Fruit fly (Drosophila melanogaster) whole organism, prepupa: ENCODE results near the gene CG10055.

ENCODE experiments used
- Blimp-1 ChIP-seq: fragments of 200-800 bp; sonication (Bioruptor generic); optimal IDR thresholded peaks from 3 replicates; lab custom pipeline; 2017; ENCODE audit warnings: missing biosample characterization, missing genetic modification characterization, mild to moderate bottlenecking, moderate library complexity, missing genetic modification reagents
- CG10631 ChIP-seq: fragments of 200-800 bp; sonication (Bioruptor generic); optimal IDR thresholded peaks from 2 replicates; lab custom pipeline; 2016; ENCODE audit warnings: missing biosample characterization, missing genetic modification characterization
- CG11762 ChIP-seq: fragments of 200-800 bp; sonication (Bioruptor generic); optimal IDR thresholded peaks from 3 replicates; lab custom pipeline; 2016; ENCODE audit warnings: missing biosample characterization, missing genetic modification characterization; ENCODE audit not compliant: insufficient read depth
- CG11902 ChIP-seq: fragments of 200-800 bp; sonication (Bioruptor generic); optimal IDR thresholded peaks from 3 replicates; lab custom pipeline; 2016; ENCODE audit warnings: missing biosample characterization, missing genetic modification characterization
- CG15336 ChIP-seq: fragments of 200-800 bp; sonication (Bioruptor generic); IDR thresholded peaks from 2 replicates; pipeline ENCODE4 v1.3.6; 2022; ENCODE audit warnings: missing biosample characterization, missing genetic modification characterization
- CG1621 ChIP-seq: fragments of 200-800 bp; sonication (Bioruptor generic); optimal IDR thresholded peaks from 3 replicates; lab custom pipeline; 2018; ENCODE audit warnings: missing biosample characterization, mild to moderate bottlenecking, missing genetic modification characterization
- CG16779 ChIP-seq: fragments of 200-800 bp; sonication (Bioruptor generic); optimal IDR thresholded peaks from 3 replicates; lab custom pipeline; 2017; ENCODE audit warnings: missing biosample characterization, mild to moderate bottlenecking, missing genetic modification characterization
- CG3032 ChIP-seq: fragments of 200-800 bp; optimal IDR thresholded peaks from 2 replicates; lab custom pipeline; 2019; ENCODE audit warnings: missing biosample characterization, mild to moderate bottlenecking, missing genetic modification characterization, moderate library complexity
- CG31627 ChIP-seq: fragments of 200-800 bp; sonication (Bioruptor generic); optimal IDR thresholded peaks from 3 replicates; lab custom pipeline; 2016; ENCODE audit warnings: missing biosample characterization, missing genetic modification characterization
- CG4318 ChIP-seq: fragments of 200-800 bp; sonication (Bioruptor generic); optimal IDR thresholded peaks from 3 replicates; lab custom pipeline; 2017; ENCODE audit warnings: missing biosample characterization, mild to moderate bottlenecking, missing genetic modification characterization
- CG6163 ChIP-seq: fragments of 200-800 bp; sonication (Bioruptor generic); IDR thresholded peaks from 3 replicates; pipeline ENCODE4 v1.3.6; 2022; ENCODE audit warnings: missing biosample characterization, missing genetic modification characterization
- CG6792 ChIP-seq: fragments of 200-800 bp; sonication (Bioruptor generic); optimal IDR thresholded peaks from 3 replicates; lab custom pipeline; 2016; ENCODE audit warnings: missing biosample characterization, missing genetic modification characterization
- CG6808 ChIP-seq: fragments of 200-800 bp; sonication (Bioruptor generic); optimal IDR thresholded peaks from 3 replicates; lab custom pipeline; 2017; ENCODE audit warnings: missing biosample characterization, missing genetic modification characterization, mild to moderate bottlenecking, moderate library complexity, missing genetic modification reagents
- CG6854 ChIP-seq: fragments of 200-800 bp; sonication (Bioruptor generic); optimal IDR thresholded peaks from 2 replicates; lab custom pipeline; 2017; ENCODE audit warnings: missing biosample characterization, mild to moderate bottlenecking, missing genetic modification characterization
- CG7368 ChIP-seq: fragments of 200-800 bp; sonication (Bioruptor generic); optimal IDR thresholded peaks from 3 replicates; lab custom pipeline; 2016; ENCODE audit warnings: missing biosample characterization, missing genetic modification characterization
- CG8119 ChIP-seq: fragments of 200-800 bp; sonication (Bioruptor generic); IDR thresholded peaks from 3 replicates; pipeline ENCODE4 v1.3.6; 2022; ENCODE audit warnings: missing biosample characterization, missing genetic modification characterization
- CG8319 ChIP-seq: fragments of 200-800 bp; sonication (Bioruptor generic); optimal IDR thresholded peaks from 3 replicates; lab custom pipeline; 2016; ENCODE audit warnings: missing biosample characterization, missing genetic modification characterization
- CG8632 ChIP-seq: fragments of 200-800 bp; sonication (Bioruptor generic); optimal IDR thresholded peaks from 3 replicates; lab custom pipeline; 2016; ENCODE audit warnings: missing biosample characterization, missing genetic modification characterization
- Eip78C ChIP-seq: fragments of 200-800 bp; sonication (Bioruptor generic); peaks from one replicate; lab custom pipeline; 2016; ENCODE audit warnings: missing biosample characterization, missing genetic modification characterization
- Ets21C ChIP-seq: fragments of 200-800 bp; sonication (Bioruptor generic); optimal IDR thresholded peaks from 3 replicates; lab custom pipeline; 2016; ENCODE audit warnings: missing biosample characterization, missing genetic modification characterization
- Ets96B ChIP-seq: fragments of 200-800 bp; optimal IDR thresholded peaks from 2 replicates; lab custom pipeline; 2019; ENCODE audit warnings: missing biosample characterization, mild to moderate bottlenecking, missing genetic modification characterization, moderate library complexity
- Gug ChIP-seq: fragments of 200-800 bp; sonication (Bioruptor generic); IDR thresholded peaks from 2 replicates; pipeline ENCODE4 v1.3.6; 2022; ENCODE audit warnings: missing biosample characterization, missing genetic modification characterization
- Hr4 ChIP-seq: fragments of 200-800 bp; sonication (Bioruptor generic); optimal IDR thresholded peaks from 3 replicates; lab custom pipeline; 2016; ENCODE audit warnings: missing biosample characterization, missing genetic modification characterization
- Lpt ChIP-seq: fragments of 200-800 bp; sonication (Bioruptor generic); optimal IDR thresholded peaks from 3 replicates; lab custom pipeline; 2016; ENCODE audit warnings: missing biosample characterization, missing genetic modification characterization
- OdsH ChIP-seq: fragments of 200-800 bp; sonication (Bioruptor generic); optimal IDR thresholded peaks from 3 replicates; lab custom pipeline; 2016; ENCODE audit warnings: missing biosample characterization, missing genetic modification characterization
- Sox102F ChIP-seq: fragments of 200-800 bp; sonication (Bioruptor generic); optimal IDR thresholded peaks from 2 replicates; lab custom pipeline; 2016; ENCODE audit warnings: missing biosample characterization, mild to moderate bottlenecking, missing genetic modification characterization
- Sox14 ChIP-seq: fragments of 200-800 bp; sonication (Bioruptor generic); optimal IDR thresholded peaks from 3 replicates; lab custom pipeline; 2016; ENCODE audit warnings: missing biosample characterization, missing genetic modification characterization
- Sox15 ChIP-seq: fragments of 200-800 bp; sonication (Bioruptor generic); optimal IDR thresholded peaks from 3 replicates; lab custom pipeline; 2016; ENCODE audit warnings: missing biosample characterization, missing genetic modification characterization
- acj6 ChIP-seq: fragments of 200-800 bp; sonication (Bioruptor generic); optimal IDR thresholded peaks from 3 replicates; lab custom pipeline; 2016; ENCODE audit warnings: missing biosample characterization, missing genetic modification characterization
- cyc ChIP-seq: fragments of 200-800 bp; sonication (Bioruptor generic); optimal IDR thresholded peaks from 3 replicates; lab custom pipeline; 2016; ENCODE audit warnings: missing biosample characterization, missing genetic modification characterization
- dac ChIP-seq: fragments of 200-800 bp; sonication (Bioruptor generic); optimal IDR thresholded peaks from 2 replicates; lab custom pipeline; 2017; ENCODE audit warnings: missing biosample characterization, mild to moderate bottlenecking, missing genetic modification characterization
- dsx ChIP-seq: fragments of 200-800 bp; optimal IDR thresholded peaks from 3 replicates; lab custom pipeline; 2019; ENCODE audit warnings: missing biosample characterization, mild to moderate bottlenecking, missing genetic modification characterization, moderate library complexity; ENCODE audit not compliant: poor library complexity, severe bottlenecking
- eg ChIP-seq: fragments of 200-800 bp; sonication (Bioruptor generic); IDR thresholded peaks from 3 replicates; pipeline ENCODE4 v1.3.6; 2022; ENCODE audit warnings: missing biosample characterization, missing genetic modification characterization
- fd85E ChIP-seq: fragments of 200-800 bp; sonication (Bioruptor generic); optimal IDR thresholded peaks from 3 replicates; lab custom pipeline; 2016; ENCODE audit warnings: missing biosample characterization, missing genetic modification characterization
- fkh ChIP-seq: fragments of 200-800 bp; sonication (Bioruptor generic); optimal IDR thresholded peaks from 3 replicates; lab custom pipeline; 2017; ENCODE audit warnings: missing biosample characterization, mild to moderate bottlenecking, missing genetic modification characterization, moderate library complexity
- lz ChIP-seq: fragments of 200-800 bp; sonication (Bioruptor generic); optimal IDR thresholded peaks from 3 replicates; lab custom pipeline; 2016; ENCODE audit warnings: missing biosample characterization, missing genetic modification characterization
- pdm3 ChIP-seq: fragments of 200-800 bp; sonication (Bioruptor generic); optimal IDR thresholded peaks from 3 replicates; lab custom pipeline; 2016; ENCODE audit warnings: missing biosample characterization, missing genetic modification characterization
- spab ChIP-seq: fragments of 200-800 bp; sonication (Bioruptor generic); optimal IDR thresholded peaks from 2 replicates; lab custom pipeline; 2017; ENCODE audit warnings: missing biosample characterization, mild to moderate bottlenecking, missing genetic modification characterization, missing genetic modification reagents
- ss ChIP-seq, 2 experiments: fragments of 200-800 bp; sonication (Bioruptor generic); optimal IDR thresholded peaks; 2 replicates in 1 of 2; 3 replicates in 1 of 2; lab custom pipeline; 2017 to 2018; ENCODE audit warnings: mild to moderate bottlenecking in 2 of 2, missing biosample characterization in 2 of 2, missing genetic modification characterization in 2 of 2, moderate library complexity in 1 of 2
- svp ChIP-seq: fragments of 200-800 bp; sonication (Bioruptor generic); peaks from one replicate; lab custom pipeline; 2016; ENCODE audit warnings: missing biosample characterization, missing genetic modification characterization
- vri ChIP-seq: fragments of 200-800 bp; sonication (Bioruptor generic); optimal IDR thresholded peaks from 3 replicates; lab custom pipeline; 2016; ENCODE audit warnings: missing biosample characterization, mild to moderate bottlenecking, missing genetic modification characterization

Gene CG10055

dm6 chr3R:7187093-7187912 is 830 bp upstream of the CG10055 start (continued):
- TF ChIP-seq fd85E (GFP tag; lab: Kevin White, UChicago) (no peak), CG10631 (GFP tag; lab: Kevin White, UChicago) (peak; percentile 43), Sox14 (GFP tag; lab: Kevin White, UChicago) (peak; percentile 9), CG31627 (GFP tag; lab: Kevin White, UChicago) (no peak), Ets21C (GFP tag; lab: Kevin White, UChicago) (peak; percentile 0), dsx (GFP tag; lab: Kevin White, UChicago) (no peak), CG8119 (no peak), spab (GFP tag; lab: Kevin White, UChicago) (peak; percentile 5), dac (GFP tag; lab: Kevin White, UChicago) (no peak), acj6 (peak; percentile 46), pdm3 (GFP tag; lab: Kevin White, UChicago) (peak; percentile 45), cyc (GFP tag; lab: Kevin White, UChicago) (peak; percentile 10), CG6163 (no peak), Lpt (GFP tag; lab: Kevin White, UChicago) (peak; percentile 3)

- no peak for TF ChIP-seq svp
- no peak for TF ChIP-seq Gug (GFP tag; lab: Robert Waterston, UW)
- TF ChIP-seq CG8319, result no peak
- TF ChIP-seq Sox15 (GFP tag; lab: Kevin White, UChicago), result no peak
- peak; percentile 81 for TF ChIP-seq dsx (GFP tag; lab: Kevin White, UChicago)
- TF ChIP-seq CG6808, result no peak
- TF ChIP-seq CG1621 (tag; lab: Kevin White, UChicago), result peak; percentile 71
- TF ChIP-seq ss (GFP tag; optimal IDR thresholded peaks at IDR 0.05; lab: Kevin White, UChicago), result peak in 1 of 2 experiments; percentile 33
Observed at dm6 chr3R:7174755-7175154, 11.7 kb downstream of the CG10055 start.

- TF ChIP-seq CG6854 (GFP tag; lab: Kevin White, UChicago), result peak; percentile 9
- peak; percentile 4 for TF ChIP-seq Eip78C (GFP tag; lab: Kevin White, UChicago)
- no peak for TF ChIP-seq Ets21C (GFP tag; lab: Kevin White, UChicago)
- no peak for TF ChIP-seq CG8632 (GFP tag; lab: Kevin White, UChicago)
- TF ChIP-seq CG31627 (GFP tag; lab: Kevin White, UChicago), result no peak
- peak; percentile 82 for TF ChIP-seq vri (GFP tag; lab: Kevin White, UChicago)
- TF ChIP-seq CG11902 (GFP tag; lab: Kevin White, UChicago), result no peak
- no peak for TF ChIP-seq CG15336
Observed at dm6 chr3R:7172978-7173377, 13.5 kb downstream of the CG10055 start.

- peak; percentile 81 for TF ChIP-seq CG6808
- peak; percentile 34 for TF ChIP-seq CG7368 (GFP tag; lab: Kevin White, UChicago)
- peak; percentile 69 for TF ChIP-seq OdsH (GFP tag; lab: Kevin White, UChicago)
- TF ChIP-seq Blimp-1, result no peak
- TF ChIP-seq CG16779 (tag; lab: Kevin White, UChicago), result peak; percentile 55
- no peak for TF ChIP-seq eg (GFP tag; lab: Robert Waterston, UW)
- TF ChIP-seq pdm3 (GFP tag; lab: Kevin White, UChicago), result peak; percentile 71
- TF ChIP-seq ss (GFP tag; optimal IDR thresholded peaks at IDR 0.05; lab: Kevin White, UChicago), result peak; percentile 86 to 87
- TF ChIP-seq lz, result peak; percentile 52
- TF ChIP-seq fkh (GFP tag; lab: Kevin White, UChicago), result no peak
- peak; percentile 86 for TF ChIP-seq CG3032
- peak; percentile 53 for TF ChIP-seq Lpt (GFP tag; lab: Kevin White, UChicago)
- TF ChIP-seq CG4318 (GFP tag; lab: Kevin White, UChicago), result no peak
- TF ChIP-seq CG11902 (GFP tag; lab: Kevin White, UChicago), result no peak
- peak; percentile 14 for TF ChIP-seq Ets21C (GFP tag; lab: Kevin White, UChicago)
- TF ChIP-seq Hr4, result peak; percentile 47
- TF ChIP-seq CG6792 (GFP tag; lab: Kevin White, UChicago), result peak; percentile 47
- TF ChIP-seq dsx (GFP tag; lab: Kevin White, UChicago), result peak; percentile 83
- TF ChIP-seq dac (GFP tag; lab: Kevin White, UChicago), result no peak
- TF ChIP-seq CG8632 (GFP tag; lab: Kevin White, UChicago), result peak; percentile 21
- peak; percentile 6 for TF ChIP-seq Sox102F (GFP tag; lab: Kevin White, UChicago)
- peak; percentile 14 for TF ChIP-seq CG11762
- peak; percentile 92 for TF ChIP-seq Eip78C (GFP tag; lab: Kevin White, UChicago)
- peak; percentile 85 for TF ChIP-seq Ets96B (tag; lab: Kevin White, UChicago)
- TF ChIP-seq CG6854 (GFP tag; lab: Kevin White, UChicago), result no peak
- TF ChIP-seq Sox15 (GFP tag; lab: Kevin White, UChicago), result no peak
Observed at dm6 chr3R:7171384-7172099, 14.9 kb downstream of the CG10055 start.
